Worm (Caenorhabditis elegans) whole organism, young adult: ENCODE data around the gene sri-19.
A peak's percentile ranks its signal among the peaks of the same experiment; 100 is the strongest.

Experiments
- B0035.1 ChIP-seq: sonication (generic microtip); optimal IDR thresholded peaks from 2 replicates; lab custom pipeline; 2016; ENCODE audit warnings: missing genetic modification characterization, mild to moderate bottlenecking, missing compliant biosample characterization, missing genotype, missing genetic modification reagents
- C17E4.6 ChIP-seq: fragments of 200-800 bp; sonication (Bioruptor generic); IDR thresholded peaks from 2 replicates; pipeline ENCODE4 v1.3.6; 2022; ENCODE audit warnings: missing genetic modification reagents, missing genetic modification characterization, missing compliant biosample characterization
- D2030.7 ChIP-seq: fragments of 200-800 bp; sonication (Bioruptor generic); IDR thresholded peaks from 2 replicates; pipeline ENCODE4 v1.3.6; 2022; ENCODE audit warnings: missing genetic modification reagents, missing genetic modification characterization, missing compliant biosample characterization
- F33H1.4 ChIP-seq: fragments of 200-800 bp; sonication (Bioruptor generic); IDR thresholded peaks from 2 replicates; pipeline ENCODE4 v1.3.6; 2022; ENCODE audit warnings: missing genetic modification reagents, missing genetic modification characterization, missing compliant biosample characterization
- F57C9.4 ChIP-seq: sonication (generic microtip); optimal IDR thresholded peaks from 2 replicates; lab custom pipeline; 2017; ENCODE audit warnings: mild to moderate bottlenecking, missing genetic modification characterization, missing compliant biosample characterization
- Y53G8AR.9 ChIP-seq: fragments of 200-800 bp; sonication (Bioruptor generic); conservative IDR thresholded peaks from 2 replicates; pipeline ENCODE4 v1.3.6; 2022; ENCODE audit warnings: missing genetic modification reagents, missing genetic modification characterization, missing compliant biosample characterization
- Y79H2A.3 ChIP-seq: fragments of 200-800 bp; sonication (Bioruptor generic); conservative IDR thresholded peaks from 2 replicates; pipeline ENCODE4 v1.3.6; 2022; ENCODE audit warnings: missing genetic modification reagents, missing genetic modification characterization, missing compliant biosample characterization
- athp-1 ChIP-seq: sonication (generic microtip); optimal IDR thresholded peaks from 2 replicates; lab custom pipeline; 2017; ENCODE audit warnings: mild to moderate bottlenecking, missing genetic modification characterization, missing compliant biosample characterization
- cebp-2 ChIP-seq: fragments of 200-800 bp; sonication (Bioruptor generic); IDR thresholded peaks from 2 replicates; pipeline ENCODE4 v1.3.6; 2022; ENCODE audit warnings: missing genetic modification characterization, missing compliant biosample characterization
- ceh-40 ChIP-seq: fragments of 200-800 bp; sonication (Bioruptor generic); IDR thresholded peaks from 2 replicates; pipeline ENCODE4 v1.3.6; 2022; ENCODE audit warnings: missing genetic modification characterization, missing compliant biosample characterization
- ceh-58 ChIP-seq: fragments of 200-800 bp; sonication (Bioruptor generic); IDR thresholded peaks from 2 replicates; pipeline ENCODE4 v1.3.6; 2022; ENCODE audit warnings: missing genetic modification characterization, missing compliant biosample characterization
- ceh-79 ChIP-seq: sonication (generic microtip); optimal IDR thresholded peaks from 2 replicates; lab custom pipeline; 2017; ENCODE audit warnings: mild to moderate bottlenecking, missing genetic modification characterization, missing compliant biosample characterization
- ceh-91 ChIP-seq: fragments of 200-800 bp; sonication (Bioruptor generic); IDR thresholded peaks from 2 replicates; pipeline ENCODE4 v1.3.6; 2022; ENCODE audit warnings: missing genetic modification reagents, missing genetic modification characterization, missing compliant biosample characterization
- die-1 ChIP-seq: sonication (generic microtip); optimal IDR thresholded peaks from 2 replicates; lab custom pipeline; 2016; ENCODE audit warnings: missing genotype, mild to moderate bottlenecking, missing genetic modification characterization, missing compliant biosample characterization
- dpff-1 ChIP-seq: sonication (generic microtip); optimal IDR thresholded peaks from 2 replicates; lab custom pipeline; 2017; ENCODE audit warnings: mild to moderate bottlenecking, missing genetic modification characterization, missing compliant biosample characterization
- efl-1 ChIP-seq: fragments of 150-350 bp; optimal IDR thresholded peaks from 2 replicates; lab custom pipeline; 2014; ENCODE audit warnings: missing biosample characterization, missing genetic modification reagents, missing genetic modification characterization
- ekl-4 ChIP-seq: fragments of 200-800 bp; sonication (Bioruptor generic); IDR thresholded peaks from 2 replicates; pipeline ENCODE4 v1.3.6; 2022; ENCODE audit warnings: missing genetic modification reagents, missing genetic modification characterization, missing compliant biosample characterization
- fkh-3 ChIP-seq: sonication (generic microtip); optimal IDR thresholded peaks from 2 replicates; lab custom pipeline; 2016; ENCODE audit warnings: mild to moderate bottlenecking, missing genetic modification characterization, missing compliant biosample characterization
- gei-17 ChIP-seq: fragments of 200-800 bp; sonication (Bioruptor generic); optimal IDR thresholded peaks from 2 replicates; lab custom pipeline; 2018; ENCODE audit warnings: mild to moderate bottlenecking, missing genetic modification characterization, missing compliant biosample characterization
- hmg-1.2 ChIP-seq: fragments of 200-800 bp; sonication (Bioruptor generic); IDR thresholded peaks from 2 replicates; pipeline ENCODE4 v1.3.6; 2022; ENCODE audit warnings: missing genetic modification reagents, missing genetic modification characterization, missing compliant biosample characterization
- hsf-1 ChIP-seq: fragments of 200-800 bp; sonication (Bioruptor generic); IDR thresholded peaks from 2 replicates; pipeline ENCODE4 v1.3.6; 2022; ENCODE audit warnings: missing genetic modification reagents, missing genetic modification characterization, missing compliant biosample characterization
- let-526 ChIP-seq: fragments of 200-800 bp; sonication (Bioruptor generic); IDR thresholded peaks from 2 replicates; pipeline ENCODE4 v1.3.6; 2022; ENCODE audit warnings: missing genetic modification reagents, missing genetic modification characterization, missing compliant biosample characterization
- let-607 ChIP-seq, 2 experiments: fragments of 200-800 bp in 1 of 2; sonication (Bioruptor generic) in 1 of 2; sonication (generic microtip) in 1 of 2; optimal IDR thresholded peaks; 2 replicates each; lab custom pipeline; 2016 to 2018; ENCODE audit warnings: mild to moderate bottlenecking in 2 of 2, missing compliant biosample characterization in 2 of 2, missing genetic modification characterization in 2 of 2, moderate library complexity in 2 of 2, missing genotype in 1 of 2
- lin-35 ChIP-seq, 3 experiments: fragments of 150-350 bp in 2 of 3; sonication (generic microtip) in 1 of 3; optimal IDR thresholded peaks; 2 replicates each; lab custom pipeline; 2014 to 2018; ENCODE audit warnings: missing biosample characterization in 3 of 3, missing genetic modification characterization in 3 of 3, missing genetic modification reagents in 3 of 3
- lin-40 ChIP-seq: sonication (generic microtip); optimal IDR thresholded peaks from 2 replicates; lab custom pipeline; 2016; ENCODE audit warnings: missing genetic modification characterization, mild to moderate bottlenecking, missing compliant biosample characterization, missing genotype, missing genetic modification reagents
- lin-54 ChIP-seq: fragments of 200-800 bp; sonication (Bioruptor generic); optimal IDR thresholded peaks from 2 replicates; lab custom pipeline; 2018; ENCODE audit warnings: mild to moderate bottlenecking, missing genetic modification characterization, missing compliant biosample characterization
- lsl-1 ChIP-seq: fragments of 200-800 bp; sonication (Bioruptor generic); optimal IDR thresholded peaks from 2 replicates; lab custom pipeline; 2018; ENCODE audit warnings: mild to moderate bottlenecking, missing genetic modification characterization, moderate library complexity, missing compliant biosample characterization
- madf-6 ChIP-seq: fragments of 200-800 bp; sonication (Bioruptor generic); IDR thresholded peaks from 2 replicates; pipeline ENCODE4 v1.3.6; 2022; ENCODE audit warnings: missing genetic modification reagents, missing genetic modification characterization, missing compliant biosample characterization
- madf-8 ChIP-seq: fragments of 200-800 bp; sonication (Bioruptor generic); conservative IDR thresholded peaks from 2 replicates; pipeline ENCODE4 v1.3.6; 2022; ENCODE audit warnings: missing genetic modification reagents, missing genetic modification characterization, missing compliant biosample characterization
- nfya-2 ChIP-seq: fragments of 200-800 bp; sonication (Bioruptor generic); IDR thresholded peaks from 2 replicates; pipeline ENCODE4 v1.3.6; 2022; ENCODE audit warnings: missing genetic modification reagents, missing genetic modification characterization, missing compliant biosample characterization
- nhr-80 ChIP-seq: sonication (generic microtip); optimal IDR thresholded peaks from 2 replicates; lab custom pipeline; 2016; ENCODE audit warnings: missing genetic modification characterization, missing compliant biosample characterization
- rcor-1 ChIP-seq: fragments of 200-800 bp; sonication (Bioruptor generic); IDR thresholded peaks from 2 replicates; pipeline ENCODE4 v1.3.6; 2022; ENCODE audit warnings: missing genetic modification reagents, missing genetic modification characterization, missing compliant biosample characterization
- rec-8 ChIP-seq, 2 experiments: sonication (generic microtip); optimal IDR thresholded peaks; 2 replicates each; lab custom pipeline; 2016; ENCODE audit warnings: mild to moderate bottlenecking in 2 of 2, missing genetic modification characterization in 2 of 2, missing genetic modification reagents in 2 of 2, missing genotype in 2 of 2, missing biosample characterization in 1 of 2, missing compliant biosample characterization in 1 of 2, moderate library complexity in 1 of 2
- repo-1 ChIP-seq: sonication (generic microtip); optimal IDR thresholded peaks from 2 replicates; lab custom pipeline; 2017; ENCODE audit warnings: mild to moderate bottlenecking, missing genetic modification characterization, missing compliant biosample characterization
- snpc-1.1 ChIP-seq: sonication (generic microtip); optimal IDR thresholded peaks from 2 replicates; lab custom pipeline; 2017; ENCODE audit warnings: missing genetic modification characterization, mild to moderate bottlenecking, missing compliant biosample characterization, antibody characterized with exemption, moderate library complexity, missing genotype, missing genetic modification reagents; ENCODE audit not compliant: insufficient read depth
- snpc-4 ChIP-seq, 5 experiments: fragments of 150-350 bp in 1 of 5; sonication (generic microtip) in 4 of 5; optimal IDR thresholded peaks; 2 replicates each; lab custom pipeline; 2014 to 2018; ENCODE audit warnings: missing genetic modification characterization in 5 of 5, missing biosample characterization in 3 of 5, antibody characterized with exemption in 2 of 5, mild to moderate bottlenecking in 2 of 5, missing compliant biosample characterization in 2 of 5, missing genotype in 2 of 5, moderate library complexity in 2 of 5, missing genetic modification reagents in 1 of 5
- sptf-2 ChIP-seq: fragments of 200-800 bp; sonication (Bioruptor generic); optimal IDR thresholded peaks from 2 replicates; lab custom pipeline; 2018; ENCODE audit warnings: mild to moderate bottlenecking, missing genetic modification characterization, missing compliant biosample characterization
- tbp1 ChIP-seq: fragments of 200-800 bp; sonication (Bioruptor generic); optimal IDR thresholded peaks from 2 replicates; lab custom pipeline; 2018; ENCODE audit warnings: mild to moderate bottlenecking, missing genetic modification characterization, missing compliant biosample characterization
- xnd-1 ChIP-seq: sonication (generic microtip); optimal IDR thresholded peaks from 2 replicates; lab custom pipeline; 2016; ENCODE audit warnings: missing genotype, missing genetic modification reagents, missing genetic modification characterization, missing compliant biosample characterization
- zim-3 ChIP-seq: sonication (generic microtip); optimal IDR thresholded peaks from 2 replicates; lab custom pipeline; 2017; ENCODE audit warnings: mild to moderate bottlenecking, missing genetic modification characterization, moderate library complexity, missing compliant biosample characterization
- ztf-28 ChIP-seq: fragments of 200-800 bp; sonication (Bioruptor generic); IDR thresholded peaks from 2 replicates; pipeline ENCODE4 v1.3.6; 2022; ENCODE audit warnings: missing genetic modification reagents, missing genetic modification characterization, missing compliant biosample characterization

sri-19 gene

ce11 chrIV:10985568-10986035 is 27.4 kb downstream of the sri-19 start, which contains the start of gene cyb-2.1:
cyb-2.1 (plus strand) TSS chrIV:10985985.
- TF ChIP-seq F57C9.4 (tag; lab: Kevin White, UChicago) = no peak
- TF ChIP-seq dpff-1 (tag; lab: Kevin White, UChicago) = no peak
- no peak for TF ChIP-seq Y53G8AR.9 (GFP tag; lab: Robert Waterston, UW)
- TF ChIP-seq F33H1.4 (GFP tag; lab: Robert Waterston, UW) = peak; percentile 71
- TF ChIP-seq ceh-91 (GFP tag; lab: Robert Waterston, UW) = peak; percentile 69
- 0 out of 2 replicates have a peak, but pooled peaks have one; percentile 31 for TF ChIP-seq hsf-1 (GFP tag; lab: Robert Waterston, UW)
- TF ChIP-seq madf-6 (GFP tag; lab: Robert Waterston, UW) = peak; percentile 98
- TF ChIP-seq lin-54 = no peak
- no peak for TF ChIP-seq let-526 (GFP tag; lab: Robert Waterston, UW)
- TF ChIP-seq gei-17 = no peak
- peak; percentile 84 for TF ChIP-seq xnd-1
- no peak for TF ChIP-seq ceh-40 (GFP tag; lab: Robert Waterston, UW)
- TF ChIP-seq ceh-58 (GFP tag; lab: Robert Waterston, UW) = no peak
- TF ChIP-seq D2030.7 (GFP tag; lab: Robert Waterston, UW) = peak; percentile 55
- TF ChIP-seq cebp-2 (GFP tag; lab: Robert Waterston, UW) = no peak
- no peak for TF ChIP-seq fkh-3
- TF ChIP-seq efl-1 (GFP tag; lab: Kevin White, UChicago) = peak; percentile 59
- no peak for TF ChIP-seq tbp1
- TF ChIP-seq lin-35 (GFP tag; optimal IDR thresholded peaks at IDR 0.05; lab: Kevin White, UChicago) = no peak
- TF ChIP-seq rec-8 (tag; optimal IDR thresholded peaks at IDR 0.05; lab: Kevin White, UChicago) = no peak
- TF ChIP-seq ztf-28 = no peak
- TF ChIP-seq madf-8 (GFP tag; lab: Robert Waterston, UW) = peak; percentile 96
- no peak for TF ChIP-seq snpc-4 (GFP tag; optimal IDR thresholded peaks at IDR 0.05; lab: Kevin White, UChicago)
- no peak for TF ChIP-seq snpc-4 (tag; optimal IDR thresholded peaks at IDR 0.05; lab: Kevin White, UChicago)
- no peak for TF ChIP-seq snpc-1.1 (tag; lab: Kevin White, UChicago)
- TF ChIP-seq lsl-1 (GFP tag; lab: Kevin White, UChicago) = peak; percentile 84
- no peak for TF ChIP-seq die-1 (tag; lab: Kevin White, UChicago)
- TF ChIP-seq B0035.1 (tag; lab: Kevin White, UChicago) = no peak
- TF ChIP-seq repo-1 (tag; lab: Kevin White, UChicago) = no peak
- TF ChIP-seq hmg-1.2 (GFP tag; lab: Robert Waterston, UW) = peak; percentile 18; the same call in 1 of the 2 replicates
- peak; percentile 43; the same call in 1 of the 2 replicates for TF ChIP-seq rcor-1 (GFP tag; lab: Robert Waterston, UW)

ce11 chrIV:10987342-10987945 is 29.3 kb downstream of the sri-19 start, which contains the start of gene Y43E12A.3:
Y43E12A.3 (plus strand) TSS chrIV:10987895.
- 0 out of 2 replicates have a peak, but pooled peaks have one; percentile 48 for TF ChIP-seq Y53G8AR.9 (GFP tag; lab: Robert Waterston, UW)
- TF ChIP-seq ekl-4 (GFP tag; lab: Robert Waterston, UW) = peak; percentile 60; the same call in 1 of the 2 replicates
- peak; percentile 30; the same call in 1 of the 2 replicates for TF ChIP-seq madf-8 (GFP tag; lab: Robert Waterston, UW)
- 0 out of 2 replicates have a peak, but pooled peaks have one; percentile 5 for TF ChIP-seq rcor-1 (GFP tag; lab: Robert Waterston, UW)
- TF ChIP-seq hsf-1 (GFP tag; lab: Robert Waterston, UW) = 0 out of 2 replicates have a peak, but pooled peaks have one; percentile 43
- TF ChIP-seq F33H1.4 (GFP tag; lab: Robert Waterston, UW) = peak; percentile 28; the same call in 1 of the 2 replicates
- TF ChIP-seq ceh-91 (GFP tag; lab: Robert Waterston, UW) = peak; percentile 34; the same call in 1 of the 2 replicates
- TF ChIP-seq D2030.7 (GFP tag; lab: Robert Waterston, UW) = peak; percentile 24; the same call in 1 of the 2 replicates
- peak; percentile 72 for TF ChIP-seq madf-6 (GFP tag; lab: Robert Waterston, UW)

DNA sequence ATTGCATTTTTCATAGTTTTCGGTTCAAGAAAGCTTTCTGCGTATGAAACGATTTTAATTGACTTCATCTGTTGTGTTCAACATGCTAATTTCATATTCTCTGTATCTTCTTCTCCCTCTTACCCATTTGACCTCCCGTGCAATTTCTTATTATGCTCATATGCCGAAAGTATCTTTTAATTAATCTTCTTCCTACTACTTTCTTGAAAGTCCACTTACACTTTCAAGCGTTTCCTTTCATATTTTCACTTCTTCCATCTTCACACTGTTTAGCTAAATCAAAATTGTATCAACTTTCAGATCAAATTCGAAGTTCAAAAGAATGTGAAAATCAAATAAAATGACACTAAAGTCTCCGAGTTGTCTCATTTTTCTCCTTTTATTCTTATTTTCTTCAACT is 32.5 kb downstream of the sri-19 start, which contains the start of gene F13H10.5:
Gene F13H10.5, plus strand, starts transcription at position 301 of the 400 bp plus-strand sequence.
- TF ChIP-seq ceh-79 (tag; lab: Kevin White, UChicago) (no peak), let-607 (tag; optimal IDR thresholded peaks at IDR 0.05; lab: Kevin White, UChicago) (no peak), ceh-58 (GFP tag; lab: Robert Waterston, UW) (no peak), athp-1 (tag; lab: Kevin White, UChicago) (no peak), sptf-2 (GFP tag; lab: Kevin White, UChicago) (no peak), rcor-1 (GFP tag; lab: Robert Waterston, UW) (no peak), zim-3 (tag; lab: Kevin White, UChicago) (no peak), nfya-2 (no peak), ceh-91 (GFP tag; lab: Robert Waterston, UW) (no peak), C17E4.6 (no peak), Y79H2A.3 (no peak), nhr-80 (tag; lab: Kevin White, UChicago) (no peak), lin-40 (tag; lab: Kevin White, UChicago) (no peak)
